Fruit fly (Drosophila melanogaster) whole organism, embryonic: Measurements from ENCODE around the gene Pdhb.
A peak's percentile ranks its signal among the peaks of the same experiment; 100 is the strongest.

Source experiments
- ATbp ChIP-seq: fragments of 200-800 bp; sonication (Bioruptor generic); optimal IDR thresholded peaks from 2 replicates; lab custom pipeline; 2017; ENCODE audit warnings: missing biosample characterization, mild to moderate bottlenecking, missing genetic modification characterization, missing genetic modification reagents
- Ada2b ChIP-seq: fragments of 200-800 bp; sonication (Bioruptor generic); IDR thresholded peaks from 2 replicates; pipeline ENCODE4 v1.3.6; 2022; ENCODE audit warnings: missing biosample characterization, missing genetic modification characterization
- CG10147 ChIP-seq: fragments of 200-800 bp; sonication (Bioruptor generic); optimal IDR thresholded peaks from 2 replicates; lab custom pipeline; 2019; ENCODE audit warnings: missing biosample characterization, mild to moderate bottlenecking, missing genetic modification characterization, moderate library complexity
- CG11695 ChIP-seq: fragments of 200-800 bp; sonication (Bioruptor generic); IDR thresholded peaks from 3 replicates; pipeline ENCODE4 v1.3.6; 2022; ENCODE audit warnings: missing biosample characterization, missing genetic modification characterization
- CG11723 ChIP-seq: fragments of 200-800 bp; sonication (Bioruptor generic); optimal IDR thresholded peaks from 2 replicates; lab custom pipeline; 2017; ENCODE audit warnings: missing biosample characterization, mild to moderate bottlenecking, missing genetic modification characterization
- CG12769 ChIP-seq: fragments of 200-800 bp; sonication (Bioruptor generic); optimal IDR thresholded peaks from 2 replicates; lab custom pipeline; 2019; ENCODE audit warnings: missing biosample characterization, mild to moderate bottlenecking, missing genetic modification characterization, moderate library complexity
- CG13894 ChIP-seq: fragments of 200-800 bp; sonication (Bioruptor generic); optimal IDR thresholded peaks from 3 replicates; lab custom pipeline; 2018; ENCODE audit warnings: missing biosample characterization, mild to moderate bottlenecking, missing genetic modification characterization, moderate library complexity
- CG15696 ChIP-seq: fragments of 200-800 bp; sonication (Bioruptor generic); optimal IDR thresholded peaks from 2 replicates; lab custom pipeline; 2019; ENCODE audit warnings: missing biosample characterization, mild to moderate bottlenecking, missing genetic modification characterization, moderate library complexity
- CG17328 ChIP-seq: fragments of 200-800 bp; sonication (Bioruptor generic); IDR thresholded peaks from 2 replicates; pipeline ENCODE4 v1.3.6; 2022; ENCODE audit warnings: missing biosample characterization, missing genetic modification characterization
- CG18011 ChIP-seq: fragments of 200-800 bp; sonication (Bioruptor generic); optimal IDR thresholded peaks from 2 replicates; lab custom pipeline; 2017; ENCODE audit warnings: missing biosample characterization, missing genetic modification characterization, mild to moderate bottlenecking, moderate library complexity, missing genotype
- CG32767 ChIP-seq: fragments of 200-800 bp; sonication (Bioruptor generic); IDR thresholded peaks from 2 replicates; pipeline ENCODE4 v1.3.6; 2022; ENCODE audit warnings: missing biosample characterization, missing genetic modification characterization
- CG3281 ChIP-seq: fragments of 200-800 bp; sonication (Bioruptor generic); optimal IDR thresholded peaks from 3 replicates; lab custom pipeline; 2017; ENCODE audit warnings: missing biosample characterization, mild to moderate bottlenecking, missing genetic modification characterization
- CG6813 ChIP-seq: fragments of 200-800 bp; sonication (Bioruptor generic); optimal IDR thresholded peaks from 2 replicates; lab custom pipeline; 2017; ENCODE audit warnings: missing biosample characterization, missing genetic modification characterization, mild to moderate bottlenecking, moderate library complexity, missing genetic modification reagents
- CG8089 ChIP-seq: fragments of 200-800 bp; sonication (Bioruptor generic); optimal IDR thresholded peaks from 3 replicates; lab custom pipeline; 2016; ENCODE audit warnings: missing biosample characterization, missing genetic modification characterization
- CG8281 ChIP-seq: fragments of 200-800 bp; sonication (Bioruptor generic); optimal IDR thresholded peaks from 2 replicates; lab custom pipeline; 2018; ENCODE audit warnings: missing biosample characterization, mild to moderate bottlenecking, missing genetic modification characterization, moderate library complexity
- CG9727 ChIP-seq: fragments of 200-800 bp; sonication (Bioruptor generic); optimal IDR thresholded peaks from 3 replicates; lab custom pipeline; 2017; ENCODE audit warnings: missing biosample characterization, mild to moderate bottlenecking, missing genetic modification characterization
- H15 ChIP-seq: fragments of 200-800 bp; sonication (Bioruptor generic); IDR thresholded peaks from 3 replicates; pipeline ENCODE4 v1.3.6; 2022; ENCODE audit warnings: missing biosample characterization, missing genetic modification characterization
- Meics ChIP-seq: fragments of 200-800 bp; sonication (Bioruptor generic); optimal IDR thresholded peaks from 2 replicates; lab custom pipeline; 2017; ENCODE audit warnings: missing biosample characterization, mild to moderate bottlenecking, missing genetic modification characterization
- Nf-YC ChIP-seq: fragments of 200-800 bp; optimal IDR thresholded peaks from 3 replicates; lab custom pipeline; 2019; ENCODE audit warnings: missing biosample characterization, mild to moderate bottlenecking, missing genetic modification characterization, moderate library complexity
- Pdp1 ChIP-seq, 2 experiments: fragments of 200-800 bp; sonication (Bioruptor generic); optimal IDR thresholded peaks; 3 replicates each; lab custom pipeline; 2016; ENCODE audit warnings: missing biosample characterization in 2 of 2, missing genetic modification characterization in 2 of 2, mild to moderate bottlenecking in 1 of 2, moderate library complexity in 1 of 2
- Rfx ChIP-seq: fragments of 200-800 bp; sonication (Bioruptor generic); IDR thresholded peaks from 2 replicates; pipeline ENCODE4 v1.3.6; 2022; ENCODE audit warnings: missing biosample characterization, missing genetic modification characterization
- ab ChIP-seq: fragments of 200-800 bp; sonication (Bioruptor generic); optimal IDR thresholded peaks from 2 replicates; lab custom pipeline; 2016; ENCODE audit warnings: missing biosample characterization, missing genetic modification characterization
- cwo ChIP-seq: fragments of 200-800 bp; sonication (Bioruptor generic); optimal IDR thresholded peaks from 3 replicates; lab custom pipeline; 2017; ENCODE audit warnings: missing biosample characterization, missing genetic modification characterization, mild to moderate bottlenecking, moderate library complexity, missing genetic modification reagents
- dati ChIP-seq: fragments of 200-800 bp; sonication (Bioruptor generic); IDR thresholded peaks from 2 replicates; pipeline ENCODE4 v1.3.6; 2022; ENCODE audit warnings: missing biosample characterization, missing genetic modification characterization
- dm ChIP-seq: fragments of 200-800 bp; sonication (Bioruptor generic); optimal IDR thresholded peaks from 3 replicates; lab custom pipeline; 2016; ENCODE audit warnings: missing biosample characterization, missing genetic modification characterization
- dpn ChIP-seq, 2 experiments: fragments of 200-800 bp; sonication (Bioruptor generic); optimal IDR thresholded peaks; 3 replicates each; lab custom pipeline; 2016; ENCODE audit warnings: missing biosample characterization in 2 of 2, missing genetic modification characterization in 2 of 2
- ems ChIP-seq: fragments of 200-800 bp; sonication (Bioruptor generic); optimal IDR thresholded peaks from 3 replicates; lab custom pipeline; 2016; ENCODE audit warnings: missing biosample characterization, missing genetic modification characterization
- esg ChIP-seq: fragments of 200-800 bp; sonication (Bioruptor generic); conservative IDR thresholded peaks from 2 replicates; pipeline ENCODE4 v1.3.6; 2022; ENCODE audit warnings: missing biosample characterization, missing genetic modification characterization
- fd3F ChIP-seq: fragments of 200-800 bp; sonication (Bioruptor generic); optimal IDR thresholded peaks from 2 replicates; lab custom pipeline; 2018; ENCODE audit warnings: missing biosample characterization, mild to moderate bottlenecking, missing genetic modification characterization, moderate library complexity
- gro ChIP-seq: fragments of 200-800 bp; sonication (Bioruptor generic); optimal IDR thresholded peaks from 2 replicates; lab custom pipeline; 2016; ENCODE audit warnings: missing biosample characterization, missing genetic modification characterization
- hkb ChIP-seq, 2 experiments: fragments of 200-800 bp in 1 of 2; fragments of >200 bp in 1 of 2; sonication (Bioruptor generic) in 1 of 2; IDR thresholded peaks in 1 of 2; optimal IDR thresholded peaks in 1 of 2; 2 replicates each; pipeline versions ENCODE4 v1.3.6 to Lab custom; 2017 to 2022; ENCODE audit warnings: missing biosample characterization in 1 of 2, missing genetic modification characterization in 1 of 2
- insv ChIP-seq, 2 experiments: fragments of 200-800 bp; sonication (Bioruptor generic); optimal IDR thresholded peaks; 3 replicates each; lab custom pipeline; 2016 to 2018; ENCODE audit warnings: missing biosample characterization in 2 of 2, missing genetic modification characterization in 2 of 2
- lbe ChIP-seq: fragments of 200-800 bp; sonication (Bioruptor generic); optimal IDR thresholded peaks from 2 replicates; lab custom pipeline; 2016; ENCODE audit warnings: missing biosample characterization, mild to moderate bottlenecking, missing genetic modification characterization
- oc ChIP-seq: fragments of 200-800 bp; sonication (Bioruptor generic); optimal IDR thresholded peaks from 2 replicates; lab custom pipeline; 2018; ENCODE audit warnings: missing biosample characterization, mild to moderate bottlenecking, missing genetic modification characterization, moderate library complexity
- org-1 ChIP-seq: fragments of 200-800 bp; sonication (Bioruptor generic); optimal IDR thresholded peaks from 2 replicates; lab custom pipeline; 2017; ENCODE audit warnings: missing biosample characterization, missing genetic modification characterization
- pros ChIP-seq: fragments of 200-800 bp; sonication (Bioruptor generic); optimal IDR thresholded peaks from 3 replicates; lab custom pipeline; 2019; ENCODE audit warnings: missing biosample characterization, mild to moderate bottlenecking, missing genetic modification characterization, moderate library complexity
- repo ChIP-seq: fragments of 200-800 bp; sonication (Bioruptor generic); optimal IDR thresholded peaks from 2 replicates; lab custom pipeline; 2016; ENCODE audit warnings: missing biosample characterization, missing genetic modification characterization
- sens ChIP-seq: fragments of 200-800 bp; sonication (Bioruptor generic); peaks from one replicate; lab custom pipeline; 2016; ENCODE audit warnings: missing biosample characterization, missing genetic modification characterization
- stc ChIP-seq: fragments of 200-800 bp; sonication (Bioruptor generic); IDR thresholded peaks from 2 replicates; pipeline ENCODE4 v1.3.6; 2022; ENCODE audit warnings: missing biosample characterization, missing genetic modification characterization

Gene Pdhb

DNA sequence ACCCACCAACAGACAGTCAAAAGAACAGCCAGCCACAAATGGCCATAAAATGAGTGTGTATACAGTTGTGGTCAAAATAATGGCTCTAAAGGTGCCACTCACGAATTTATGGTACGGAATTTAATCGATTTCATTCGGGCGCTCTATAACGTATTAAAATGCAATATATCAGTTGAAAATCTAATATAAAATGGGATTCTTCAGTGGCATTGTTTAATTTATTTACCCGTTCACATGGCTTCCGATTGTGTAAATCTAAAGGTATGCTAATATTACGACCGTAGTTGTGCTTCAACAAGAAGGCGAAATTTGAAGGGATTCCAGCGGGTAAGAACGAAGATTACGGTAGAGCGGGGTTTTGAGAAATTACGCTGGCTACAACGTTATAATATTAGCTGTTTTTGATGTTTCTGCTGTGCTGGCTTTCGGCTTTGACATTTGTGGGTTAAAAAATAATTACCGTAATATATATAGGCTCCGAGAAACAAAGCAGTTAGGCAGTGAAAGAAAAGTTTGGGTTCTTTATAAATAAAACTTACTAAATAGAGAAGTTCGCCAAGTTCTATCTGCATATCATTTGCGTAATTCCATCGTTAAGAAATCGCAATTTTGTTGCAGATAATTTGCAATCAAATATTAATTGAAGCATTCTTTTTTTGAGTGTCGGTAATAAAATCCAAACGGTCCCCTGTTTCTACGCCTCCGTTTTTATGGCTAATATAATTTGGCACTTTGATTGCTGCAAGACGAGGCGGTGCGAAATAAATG, 37.1 kb upstream of the Pdhb start (continued):
- TF ChIP-seq CG10147 (peak; percentile 29), cwo (peak; percentile 24), ATbp (GFP tag; lab: Kevin White, UChicago) (no peak), CG11723 (GFP tag; lab: Kevin White, UChicago) (no peak), stc (peak; percentile 45), dati (GFP tag; lab: Robert Waterston, UW) (no peak), Meics (GFP tag; lab: Kevin White, UChicago) (peak; percentile 20), pros (peak; percentile 10), Pdp1 (GFP tag; optimal IDR thresholded peaks at IDR 0.05; lab: Kevin White, UChicago) (peak in 1 of 2 experiments; percentile 1), lbe (GFP tag; lab: Kevin White, UChicago) (peak; percentile 9), CG15696 (no peak), Rfx (peak; percentile 29; the same call in 1 of the 2 replicates), gro (GFP tag; lab: Kevin White, UChicago) (no peak), CG32767 (GFP tag; lab: Robert Waterston, UW) (0 out of 2 replicates have a peak, but pooled peaks have one; percentile 12), CG18011 (no peak), CG17328 (GFP tag; lab: Robert Waterston, UW) (peak; percentile 26; the same call in 1 of the 2 replicates), Ada2b (GFP tag; lab: Robert Waterston, UW) (peak; percentile 35; the same call in 1 of the 2 replicates), fd3F (no peak), CG9727 (GFP tag; lab: Kevin White, UChicago) (peak; percentile 22), dpn (GFP tag; optimal IDR thresholded peaks at IDR 0.05; lab: Kevin White, UChicago) (peak in 1 of 2 experiments; percentile 1), CG13894 (peak; percentile 38), CG12769 (tag; lab: Kevin White, UChicago) (peak; percentile 56), esg (no peak), CG11695 (peak; percentile 51; the same call in 1 of the 3 replicates), ab (GFP tag; lab: Kevin White, UChicago) (no peak), ems (GFP tag; lab: Kevin White, UChicago) (no peak), org-1 (peak; percentile 1), sens (GFP tag; lab: Kevin White, UChicago) (peak; percentile 77), Nf-YC (tag; lab: Kevin White, UChicago) (peak; percentile 12), hkb (optimal IDR thresholded peaks at IDR 0.05; lab: Kevin White, UChicago) (no peak), hkb (GFP tag; IDR thresholded peaks at IDR 0.05; lab: Robert Waterston, UW) (0 out of 2 replicates have a peak, but pooled peaks have one; percentile 21)

DNA sequence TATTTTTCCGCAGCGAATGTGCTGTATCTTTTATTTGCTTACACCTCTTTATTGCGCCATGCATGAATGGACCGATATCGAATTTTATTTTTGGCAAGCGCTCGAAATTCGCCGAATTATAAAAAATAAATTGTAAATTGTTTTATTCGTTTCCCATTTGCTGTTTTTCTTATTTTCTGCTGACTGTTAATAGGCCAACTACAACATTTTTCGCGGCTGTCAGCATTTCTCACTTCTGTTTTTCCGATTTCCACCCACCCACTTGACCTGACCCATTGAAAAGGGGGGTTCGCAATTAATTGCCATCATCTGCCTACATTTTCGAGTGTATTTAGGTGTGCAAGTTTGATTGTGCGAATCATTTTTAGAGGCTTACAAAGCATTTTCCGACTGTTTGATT, 36.3 kb upstream of the Pdhb start:
- TF ChIP-seq CG8089 (GFP tag; lab: Kevin White, UChicago) = no peak
- TF ChIP-seq CG6813 (GFP tag; lab: Kevin White, UChicago) = no peak
- TF ChIP-seq oc (tag; lab: Kevin White, UChicago) = no peak
- no peak for TF ChIP-seq H15 (GFP tag; lab: Robert Waterston, UW)
- no peak for TF ChIP-seq dm (GFP tag; lab: Kevin White, UChicago)
- no peak for TF ChIP-seq CG3281 (GFP tag; lab: Kevin White, UChicago)
- no peak for TF ChIP-seq CG8281 (tag; lab: Kevin White, UChicago)
- TF ChIP-seq repo = no peak
- no peak for TF ChIP-seq insv (GFP tag; optimal IDR thresholded peaks at IDR 0.05; lab: Kevin White, UChicago)
- TF ChIP-seq, all 482 proteins: peak for 0
